Fruit fly (Drosophila melanogaster): Measurements from ENCODE around the gene CG3698.
A peak's percentile ranks its signal among the peaks of the same experiment; 100 is the strongest.

CG3698 gene

DNA sequence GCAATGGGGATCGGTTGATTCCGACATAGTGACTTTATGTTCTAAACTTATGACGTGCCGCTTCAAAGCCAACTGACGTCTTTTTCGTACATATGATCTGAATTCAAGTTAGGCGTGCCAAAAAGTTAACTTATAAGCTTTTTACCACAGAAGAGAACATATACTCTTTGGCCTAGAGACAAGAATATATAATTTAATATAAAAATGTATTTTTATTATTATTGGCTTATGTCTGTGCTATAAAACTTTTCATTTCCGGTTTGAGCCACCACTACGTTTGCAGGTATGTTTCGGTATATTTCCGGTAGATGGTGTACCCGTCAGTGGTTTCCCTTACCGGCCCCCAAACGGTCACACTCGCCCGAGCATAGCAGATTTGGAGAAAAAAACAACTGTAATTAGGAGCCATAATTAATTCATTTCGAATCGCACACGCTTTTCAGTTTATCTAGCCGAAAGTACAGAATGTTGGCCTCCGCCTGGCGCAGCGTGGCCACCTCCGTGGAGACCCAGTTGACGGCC, at the start of gene CG3698, which contains the start of gene tzn (continued):
- peak; percentile 96 for TF ChIP-seq Fer1 (GFP tag; optimal IDR thresholded peaks at IDR 0.05)
- no peak for TF ChIP-seq CG13894 (tag; optimal IDR thresholded peaks at IDR 0.05)
- TF ChIP-seq CG18262 (tag; optimal IDR thresholded peaks at IDR 0.05), result peak; percentile 84
- TF ChIP-seq zen (tag; optimal IDR thresholded peaks at IDR 0.05), result peak; percentile 94
- TF ChIP-seq CG16815 (GFP tag; optimal IDR thresholded peaks at IDR 0.05), result peak; percentile 87
- peak in 1 of 2 experiments; percentile 66 for TF ChIP-seq crp (GFP tag; optimal IDR thresholded peaks at IDR 0.05)
- peak; percentile 96 for TF ChIP-seq HHEX (GFP tag; optimal IDR thresholded peaks at IDR 0.05)
- peak; percentile 87 for TF ChIP-seq CG1024 (GFP tag; IDR thresholded peaks at IDR 0.05)
- TF ChIP-seq peb (GFP tag; IDR thresholded peaks at IDR 0.05), result peak; percentile 68
- peak; percentile 91 for TF ChIP-seq PHDP (tag; optimal IDR thresholded peaks at IDR 0.05)
- TF ChIP-seq CG10431 (GFP tag; optimal IDR thresholded peaks at IDR 0.05), result peak; percentile 89
- TF ChIP-seq sc (optimal IDR thresholded peaks at IDR 0.05), result no peak
- peak; percentile 95 for TF ChIP-seq sc (GFP tag; optimal IDR thresholded peaks at IDR 0.05)
- peak; percentile 81; the same call in 1 of the 2 replicates for TF ChIP-seq seq (GFP tag; IDR thresholded peaks at IDR 0.05)
- TF ChIP-seq cato (GFP tag; optimal IDR thresholded peaks at IDR 0.05; ENCODE audit: borderline replicate concordance), result peak; percentile 91
- peak; percentile 72 for TF ChIP-seq esg (GFP tag; conservative IDR thresholded peaks at IDR 0.05)
- peak; percentile 91 for TF ChIP-seq CG2712 (tag; optimal IDR thresholded peaks at IDR 0.05)
- TF ChIP-seq Spps (tag; optimal IDR thresholded peaks at IDR 0.05), result peak; percentile 79
- peak; percentile 82 for TF ChIP-seq CG8765 (GFP tag; IDR thresholded peaks at IDR 0.05)
- TF ChIP-seq vfl (GFP tag; optimal IDR thresholded peaks at IDR 0.05), result peak; percentile 67
- TF ChIP-seq CG9437 (GFP tag; optimal IDR thresholded peaks at IDR 0.05), result peak; percentile 84
- TF ChIP-seq mam (GFP tag; optimal IDR thresholded peaks at IDR 0.05), result peak; percentile 76
- peak; percentile 97 for TF ChIP-seq CG9727 (GFP tag; optimal IDR thresholded peaks at IDR 0.05)
- TF ChIP-seq CG3726 (GFP tag; IDR thresholded peaks at IDR 0.05), result peak; percentile 89
- peak; percentile 85 for TF ChIP-seq nerfin-1 (tag; optimal IDR thresholded peaks at IDR 0.05)
- peak; percentile 76 for TF ChIP-seq sima (GFP tag; optimal IDR thresholded peaks at IDR 0.05)
- peak; percentile 69 for TF ChIP-seq Antp (GFP tag; optimal IDR thresholded peaks at IDR 0.05)
- TF ChIP-seq CG15011 (GFP tag; optimal IDR thresholded peaks at IDR 0.05), result peak; percentile 87
- peak; percentile 96 for TF ChIP-seq CG12659 (GFP tag; optimal IDR thresholded peaks at IDR 0.05)
- peak; percentile 86 for TF ChIP-seq Side (GFP tag; optimal IDR thresholded peaks at IDR 0.05)
- TF ChIP-seq Camta (GFP tag; optimal IDR thresholded peaks at IDR 0.05), result peak; percentile 87
- peak; percentile 95 for TF ChIP-seq CG4424 (GFP tag; optimal IDR thresholded peaks at IDR 0.05)
- no peak for TF ChIP-seq cad (GFP tag; optimal IDR thresholded peaks at IDR 0.05)
- peak; percentile 93 for TF ChIP-seq gce (GFP tag; IDR thresholded peaks at IDR 0.05)
- TF ChIP-seq CG43689 (GFP tag; IDR thresholded peaks at IDR 0.05), result peak; percentile 94
- TF ChIP-seq exex (tag; optimal IDR thresholded peaks at IDR 0.05), result peak; percentile 84
- peak; percentile 72 for TF ChIP-seq NK7.1 (GFP tag; optimal IDR thresholded peaks at IDR 0.05)
- TF ChIP-seq bbx (GFP tag; IDR thresholded peaks at IDR 0.05; ENCODE audit: partially characterized antibody), result no peak
- peak; percentile 86 for TF ChIP-seq D19B (GFP tag; optimal IDR thresholded peaks at IDR 0.05)
- peak; percentile 85 for TF ChIP-seq sisA (GFP tag; IDR thresholded peaks at IDR 0.05)
- TF ChIP-seq tgo (GFP tag; IDR thresholded peaks at IDR 0.05), result peak; percentile 92
- peak; percentile 91 for TF ChIP-seq CG14014 (GFP tag; IDR thresholded peaks at IDR 0.05)
- TF ChIP-seq E2f2 (GFP tag; IDR thresholded peaks at IDR 0.05), result peak; percentile 74
- TF ChIP-seq CG7745 (tag; optimal IDR thresholded peaks at IDR 0.05), result no peak
- TF ChIP-seq CG9797 (GFP tag; optimal IDR thresholded peaks at IDR 0.05), result peak; percentile 91
- peak; percentile 62 for TF ChIP-seq CG7786 (GFP tag; optimal IDR thresholded peaks at IDR 0.05)
- TF ChIP-seq CG32767 (GFP tag; IDR thresholded peaks at IDR 0.05), result peak; percentile 75
- TF ChIP-seq Usf (GFP tag; optimal IDR thresholded peaks at IDR 0.05), result peak; percentile 93
- peak; percentile 87 for TF ChIP-seq chn (GFP tag; optimal IDR thresholded peaks at IDR 0.05)
- TF ChIP-seq CG15479 (GFP tag; optimal IDR thresholded peaks at IDR 0.05), result peak; percentile 12
- TF ChIP-seq gsb (GFP tag; IDR thresholded peaks at IDR 0.05), result peak; percentile 86

All from whole organism, embryonic.